Fruit fly (Drosophila melanogaster): Measurements from ENCODE around the gene Nsun5.

Gene Nsun5

DNA sequence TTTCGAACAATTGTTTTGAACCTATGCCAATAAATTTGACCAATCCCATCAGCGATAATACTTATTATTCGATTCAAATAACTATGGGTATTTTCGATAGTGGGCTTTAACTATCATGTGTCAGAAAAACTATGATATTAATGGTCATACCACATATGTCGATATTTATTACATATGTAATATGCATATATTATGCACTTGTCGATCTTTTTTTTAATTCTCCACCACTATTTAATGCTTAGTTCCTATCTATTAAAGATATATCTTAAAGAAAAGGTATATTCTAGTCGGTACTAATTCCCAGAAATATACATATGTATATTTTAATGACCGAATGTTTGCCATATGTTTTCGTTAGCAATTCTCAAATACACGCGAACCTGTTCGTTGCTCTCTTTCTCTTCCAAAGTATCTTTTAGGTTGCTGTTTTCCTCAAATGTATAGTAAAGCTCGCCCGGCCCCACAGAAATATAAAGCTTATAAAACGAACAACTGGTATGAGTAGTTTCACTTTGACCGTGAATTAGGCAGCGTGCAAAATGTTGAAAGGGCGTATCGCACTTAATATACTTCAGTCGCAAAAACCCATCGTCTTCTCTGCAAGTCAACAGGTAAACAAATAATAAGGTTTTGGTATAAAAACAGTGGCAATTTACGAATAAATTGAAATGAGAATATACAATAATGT, 29.8 kb downstream of the Nsun5 start, which contains the start of gene Cyp12a5:
Gene Cyp12a5 (plus strand): TSS at position 503 of the 688 bp plus-strand sequence.
- no peak for TF ChIP-seq CG10348 (GFP tag; IDR thresholded peaks at IDR 0.05)
- TF ChIP-seq fd96Ca (GFP tag; IDR thresholded peaks at IDR 0.05), result no peak
- TF ChIP-seq CG4496 (GFP tag; IDR thresholded peaks at IDR 0.05), result no peak
- no peak for TF ChIP-seq CG9948 (tag; optimal IDR thresholded peaks at IDR 0.05)
- no peak for TF ChIP-seq Pif1A (GFP tag; optimal IDR thresholded peaks at IDR 0.05)
- no peak for TF ChIP-seq D1 (tag; optimal IDR thresholded peaks at IDR 0.05)
- no peak for TF ChIP-seq CG15710 (tag; optimal IDR thresholded peaks at IDR 0.05)
- TF ChIP-seq CG32121 (GFP tag; IDR thresholded peaks at IDR 0.05), result no peak
- no peak for TF ChIP-seq CG14655 (GFP tag; optimal IDR thresholded peaks at IDR 0.05)
- no peak for TF ChIP-seq CG13204 (GFP tag; optimal IDR thresholded peaks at IDR 0.05)
- no peak for TF ChIP-seq CG8159 (tag; optimal IDR thresholded peaks at IDR 0.05)
- TF ChIP-seq EcR (GFP tag; optimal IDR thresholded peaks at IDR 0.05), result no peak
- no peak for TF ChIP-seq CG12605 (GFP tag; IDR thresholded peaks at IDR 0.05)
- TF ChIP-seq CG8301 (tag; optimal IDR thresholded peaks at IDR 0.05), result no peak
- no peak for TF ChIP-seq CG17806 (tag; optimal IDR thresholded peaks at IDR 0.05)
- no peak for TF ChIP-seq Ets98B (GFP tag; IDR thresholded peaks at IDR 0.05)
- no peak for TF ChIP-seq Pif1B (GFP tag; optimal IDR thresholded peaks at IDR 0.05)
- no peak for TF ChIP-seq rn (GFP tag; IDR thresholded peaks at IDR 0.05)

DNA sequence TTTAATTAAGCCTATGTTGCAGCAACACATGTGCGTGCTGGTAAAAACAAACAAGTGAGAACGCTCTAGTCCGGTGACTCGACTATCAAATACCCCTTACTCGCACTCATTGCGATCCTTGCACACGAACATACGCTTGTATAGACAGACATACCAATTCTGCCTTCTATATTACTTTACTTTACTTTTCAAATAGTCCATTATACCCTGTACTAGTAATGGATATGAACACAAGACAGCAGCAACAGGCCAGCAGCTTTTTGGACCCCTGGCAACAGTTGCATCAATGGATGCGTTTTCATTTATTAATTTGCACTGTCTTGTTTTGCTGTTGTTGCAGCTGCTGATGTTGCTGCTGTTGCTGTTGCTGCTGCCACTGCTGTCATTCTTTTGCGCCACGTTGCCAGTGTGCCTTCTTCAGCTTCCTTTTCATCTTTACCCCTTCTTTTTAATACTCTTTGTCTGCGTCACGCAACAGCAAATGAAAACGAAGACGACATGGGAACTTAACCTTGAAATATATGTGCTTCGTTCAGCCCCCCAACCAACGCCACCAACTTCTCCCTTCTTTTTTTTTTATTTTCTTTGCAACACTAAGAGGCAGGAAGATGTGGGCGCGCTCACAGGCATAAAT, 43.5 kb downstream of the Nsun5 start:
- peak; percentile 71 for TF ChIP-seq CG8301 (tag; optimal IDR thresholded peaks at IDR 0.05)
- peak; percentile 89 for TF ChIP-seq CG32121 (GFP tag; IDR thresholded peaks at IDR 0.05)
- peak; percentile 95 for TF ChIP-seq CG4496 (GFP tag; IDR thresholded peaks at IDR 0.05)
- TF ChIP-seq rn (GFP tag; IDR thresholded peaks at IDR 0.05), result peak; percentile 74
- TF ChIP-seq CG8159 (tag; optimal IDR thresholded peaks at IDR 0.05), result peak; percentile 84
- TF ChIP-seq Ets98B (GFP tag; IDR thresholded peaks at IDR 0.05), result peak; percentile 88
- TF ChIP-seq fd96Ca (GFP tag; IDR thresholded peaks at IDR 0.05), result peak; percentile 95
- TF ChIP-seq EcR (GFP tag; optimal IDR thresholded peaks at IDR 0.05), result peak; percentile 62
- TF ChIP-seq CG15710 (tag; optimal IDR thresholded peaks at IDR 0.05), result peak; percentile 85
- TF ChIP-seq Pif1B (GFP tag; optimal IDR thresholded peaks at IDR 0.05), result peak; percentile 87
- peak; percentile 78 for TF ChIP-seq Snoo (tag; optimal IDR thresholded peaks at IDR 0.05)
- peak; percentile 44 for TF ChIP-seq CG10348 (GFP tag; IDR thresholded peaks at IDR 0.05)
- TF ChIP-seq gl (tag; optimal IDR thresholded peaks at IDR 0.05), result peak; percentile 71
- TF ChIP-seq CG13204 (GFP tag; optimal IDR thresholded peaks at IDR 0.05), result peak; percentile 56
- peak; percentile 82 for TF ChIP-seq CG14655 (GFP tag; optimal IDR thresholded peaks at IDR 0.05)
- peak; percentile 89 for TF ChIP-seq Pif1A (GFP tag; optimal IDR thresholded peaks at IDR 0.05)
- peak; percentile 84 for TF ChIP-seq CG34367 (tag; optimal IDR thresholded peaks at IDR 0.05)
- peak; percentile 83 for TF ChIP-seq CG9948 (tag; optimal IDR thresholded peaks at IDR 0.05)
- TF ChIP-seq D1 (tag; optimal IDR thresholded peaks at IDR 0.05), result peak; percentile 28
- peak; percentile 86 for TF ChIP-seq CG17806 (tag; optimal IDR thresholded peaks at IDR 0.05)
- peak; percentile 90 for TF ChIP-seq CG12605 (GFP tag; IDR thresholded peaks at IDR 0.05)

DNA sequence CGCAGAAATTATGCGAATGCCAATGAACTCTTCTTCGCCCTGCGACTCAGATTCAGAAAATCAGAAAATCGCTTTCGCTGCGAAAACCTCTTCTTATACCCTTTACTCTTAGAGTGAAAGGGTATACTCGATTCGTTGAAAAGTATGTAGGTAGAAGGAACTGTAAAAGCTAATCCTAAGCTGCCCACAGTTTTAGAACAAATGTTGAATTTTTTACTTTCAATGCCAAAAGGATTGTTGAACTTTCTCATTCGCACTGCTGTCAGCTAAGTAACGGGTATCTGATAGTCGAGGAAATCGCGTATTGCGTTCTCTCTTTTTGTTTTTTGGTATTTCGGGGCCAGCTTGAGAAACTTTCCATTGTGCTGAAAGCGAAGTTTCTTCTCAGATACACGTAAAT, 48.3 kb downstream of the Nsun5 start:
- TF ChIP-seq CG9948 (tag; optimal IDR thresholded peaks at IDR 0.05), result peak; percentile 16
- peak; percentile 42 for TF ChIP-seq Pif1B (GFP tag; optimal IDR thresholded peaks at IDR 0.05)
- TF ChIP-seq rn (GFP tag; IDR thresholded peaks at IDR 0.05), result no peak
- peak; percentile 7 for TF ChIP-seq CG17806 (tag; optimal IDR thresholded peaks at IDR 0.05)
- TF ChIP-seq fd96Ca (GFP tag; IDR thresholded peaks at IDR 0.05), result no peak
- peak; percentile 64 for TF ChIP-seq Snoo (tag; optimal IDR thresholded peaks at IDR 0.05)
- peak; percentile 34 for TF ChIP-seq Pif1A (GFP tag; optimal IDR thresholded peaks at IDR 0.05)
- TF ChIP-seq CG8159 (tag; optimal IDR thresholded peaks at IDR 0.05), result peak; percentile 15
- peak; percentile 26 for TF ChIP-seq CG14655 (GFP tag; optimal IDR thresholded peaks at IDR 0.05)

DNA sequence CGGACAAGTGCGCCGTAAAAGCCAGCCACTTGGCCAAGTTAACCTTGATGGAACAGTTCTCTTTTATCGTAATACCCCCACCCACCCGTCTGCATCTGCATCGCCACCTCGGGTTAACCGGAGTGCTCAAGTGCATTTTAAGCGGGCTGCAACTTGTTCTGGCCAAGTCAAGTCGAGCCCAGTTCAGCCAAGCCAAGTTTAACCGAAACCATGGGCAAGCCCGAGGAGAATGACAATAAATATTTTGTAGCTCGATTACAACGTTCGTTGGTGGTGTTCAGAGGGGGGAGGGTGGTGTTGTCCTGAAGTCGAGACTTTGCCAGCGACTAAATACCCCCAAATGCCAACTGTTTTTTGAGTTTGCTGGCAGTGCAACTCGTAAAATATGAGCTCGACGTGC, 49.7 kb downstream of the Nsun5 start:
- TF ChIP-seq CG12605 (GFP tag; IDR thresholded peaks at IDR 0.05) (no peak), EcR (GFP tag; optimal IDR thresholded peaks at IDR 0.05) (peak; percentile 76), fd96Ca (GFP tag; IDR thresholded peaks at IDR 0.05) (0 out of 3 replicates have a peak, but pooled peaks have one; percentile 21), CG13204 (GFP tag; optimal IDR thresholded peaks at IDR 0.05) (peak; percentile 4)

DNA sequence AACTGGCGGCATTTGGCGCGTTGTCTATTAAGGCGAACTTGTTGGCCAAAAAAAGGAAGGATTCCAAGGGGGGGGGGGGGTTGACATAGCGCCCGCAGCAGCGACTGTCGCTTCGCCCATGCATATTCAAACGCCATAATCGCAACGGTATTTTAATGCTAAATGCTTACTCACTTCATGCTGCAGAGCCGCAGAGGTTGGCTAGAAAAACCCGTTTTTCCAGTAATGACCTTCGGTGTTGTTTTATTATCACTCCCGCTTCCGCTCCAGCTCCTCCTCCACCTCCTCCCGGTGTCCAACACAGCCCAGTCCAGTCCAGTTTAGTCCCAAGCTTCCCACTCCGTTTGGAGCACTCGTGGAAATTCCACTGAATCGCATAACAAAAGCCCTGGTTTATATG, 50.9 kb downstream of the Nsun5 start:
- TF ChIP-seq CG13204 (GFP tag; optimal IDR thresholded peaks at IDR 0.05) (peak; percentile 51), Pif1A (GFP tag; optimal IDR thresholded peaks at IDR 0.05) (no peak), Snoo (tag; optimal IDR thresholded peaks at IDR 0.05) (no peak), rn (GFP tag; IDR thresholded peaks at IDR 0.05) (no peak), CG9948 (tag; optimal IDR thresholded peaks at IDR 0.05) (no peak)
